Worm (Caenorhabditis elegans): Measurements from ENCODE around the gene flh-2.

DNA sequence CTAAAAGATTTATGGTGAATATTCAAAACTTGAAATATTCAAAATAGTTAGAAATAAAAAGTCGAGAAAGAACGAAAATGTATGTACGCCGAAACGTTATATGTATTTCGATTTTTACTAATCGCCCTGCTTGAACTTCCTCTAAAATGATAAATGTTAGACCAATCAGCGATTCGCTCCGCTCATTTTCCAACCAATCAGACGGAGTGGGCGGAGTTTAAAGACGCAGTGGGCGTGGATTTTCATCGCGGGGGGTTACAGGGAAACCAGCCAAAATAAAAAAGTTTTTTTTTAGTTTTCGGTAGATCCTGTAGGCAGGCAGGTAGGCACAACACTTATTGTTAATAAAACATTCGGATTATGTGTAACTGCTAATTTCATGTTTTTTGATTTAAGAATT lies 1.0 kb downstream of the flh-2 start:
- no peak for TF ChIP-seq elt-3 (tag; optimal IDR thresholded peaks at IDR 0.05)
- no peak for TF ChIP-seq pag-3 (tag; optimal IDR thresholded peaks at IDR 0.05; ENCODE audit: borderline replicate concordance, insufficient read depth)
- no peak for TF ChIP-seq hlh-17 (GFP tag; optimal IDR thresholded peaks at IDR 0.05; ENCODE audit: borderline replicate concordance)
- no peak for TF ChIP-seq lin-13 (GFP tag; optimal IDR thresholded peaks at IDR 0.05)
- TF ChIP-seq nhr-237 (tag; optimal IDR thresholded peaks at IDR 0.05) = no peak
- TF ChIP-seq unc-62 (GFP tag; optimal IDR thresholded peaks at IDR 0.05) = no peak
- TF ChIP-seq pqm-1 (tag; optimal IDR thresholded peaks at IDR 0.05) = no peak
- TF ChIP-seq aha-1 (tag; optimal IDR thresholded peaks at IDR 0.05) = no peak
- no peak for TF ChIP-seq aly-2 (tag; optimal IDR thresholded peaks at IDR 0.05)
- TF ChIP-seq ztf-11 (tag; optimal IDR thresholded peaks at IDR 0.05) = no peak
- no peak for TF ChIP-seq irx-1 (tag; optimal IDR thresholded peaks at IDR 0.05)

All from whole organism, L1 larva.